Worm (Caenorhabditis elegans): ENCODE measurements around the gene cyn-2.

DNA sequence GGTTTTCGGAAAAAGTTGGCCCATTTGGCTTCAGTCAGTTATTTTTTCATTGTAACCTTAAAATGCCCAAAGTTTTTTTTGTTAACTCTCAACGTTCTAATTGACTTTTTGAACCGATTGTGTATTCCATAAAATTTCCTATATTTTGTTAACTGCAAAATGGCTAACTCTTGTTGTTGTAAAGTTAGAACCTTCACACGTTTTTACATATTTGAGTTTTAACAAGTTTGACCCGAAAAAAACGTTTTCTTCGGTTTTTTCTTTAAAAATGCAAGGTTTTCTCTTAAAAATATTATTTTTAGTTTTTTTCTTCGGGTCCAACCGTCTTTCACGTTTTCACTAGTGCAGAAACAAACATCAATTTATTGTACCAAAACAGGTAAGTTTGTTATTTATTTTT lies 9.2 kb downstream of the cyn-2 start, which contains the start of gene lit-1:
- TF ChIP-seq dpff-1 (tag; optimal IDR thresholded peaks at IDR 0.05) (no peak), ceh-27 (GFP tag; optimal IDR thresholded peaks at IDR 0.05) (no peak), ztf-18 (tag; optimal IDR thresholded peaks at IDR 0.05) (no peak), snpc-4 (GFP tag; optimal IDR thresholded peaks at IDR 0.05) (no peak), snpc-4 (tag; optimal IDR thresholded peaks at IDR 0.05) (no peak)
